Fruit fly (Drosophila melanogaster) whole organism, larva: ENCODE measurements around the gene CG2004.
A peak's percentile ranks its signal among the peaks of the same experiment; 100 is the strongest.

Experiments used
- noc ChIP-seq: fragments of 200-800 bp; sonication (Bioruptor generic); optimal IDR thresholded peaks from 3 replicates; lab custom pipeline; 2019; ENCODE audit warnings: missing biosample characterization, mild to moderate bottlenecking, missing genetic modification characterization, moderate library complexity

CG2004 gene

DNA sequence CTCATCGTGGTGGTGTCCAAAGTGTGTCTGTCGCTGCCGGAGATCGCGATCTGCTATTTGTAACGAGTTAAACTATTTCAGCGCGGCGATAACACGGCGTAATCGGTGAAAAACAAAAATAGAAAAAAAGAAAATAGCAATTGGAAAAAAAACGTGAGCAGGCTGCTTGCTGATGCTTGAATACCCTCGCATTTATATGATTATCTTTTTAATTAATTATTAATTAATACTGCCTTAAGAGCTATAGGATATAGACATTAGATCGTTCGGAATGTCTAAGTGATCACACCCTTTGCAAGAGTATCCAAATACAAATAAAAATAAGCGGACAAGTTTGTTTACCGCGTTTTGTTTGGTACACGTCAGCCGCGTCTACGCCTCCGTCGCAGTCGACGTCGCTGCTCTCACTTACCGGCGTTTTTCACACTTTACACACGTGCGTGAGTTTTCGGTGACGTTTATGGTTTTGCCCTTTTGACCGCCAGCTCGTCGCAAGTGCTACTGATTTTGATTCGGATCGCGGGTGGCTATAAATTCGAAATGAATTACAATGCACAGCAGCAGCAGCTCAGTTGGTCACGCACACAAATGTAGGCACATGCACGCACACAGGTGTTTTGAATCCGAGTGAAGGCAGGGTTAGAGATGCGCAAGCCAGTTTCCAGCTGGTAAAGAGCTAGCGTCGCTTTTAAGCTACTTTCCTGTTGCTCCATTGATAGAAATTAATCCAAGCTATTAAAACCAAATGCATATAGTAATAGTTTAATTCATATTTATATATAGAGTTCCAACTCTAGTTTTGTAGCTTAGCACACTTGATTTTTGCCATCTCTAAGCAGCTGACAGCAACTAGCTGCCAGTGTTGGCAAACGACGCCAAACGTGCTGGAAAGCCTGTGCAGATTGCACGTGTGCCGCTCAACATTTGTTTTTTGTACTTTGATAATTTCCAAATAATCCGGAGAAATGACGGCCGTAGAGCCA, at the start of gene CG2004, which contains the start of gene CG1785:
TSS of gene CG2004 (minus strand) at position 861 of the 983 bp plus-strand sequence.
TSS of gene CG1785 (plus strand) at position 873 of the 983 bp plus-strand sequence.
- TF ChIP-seq noc (tag; lab: Kevin White, UChicago), result peak; percentile 89

DNA sequence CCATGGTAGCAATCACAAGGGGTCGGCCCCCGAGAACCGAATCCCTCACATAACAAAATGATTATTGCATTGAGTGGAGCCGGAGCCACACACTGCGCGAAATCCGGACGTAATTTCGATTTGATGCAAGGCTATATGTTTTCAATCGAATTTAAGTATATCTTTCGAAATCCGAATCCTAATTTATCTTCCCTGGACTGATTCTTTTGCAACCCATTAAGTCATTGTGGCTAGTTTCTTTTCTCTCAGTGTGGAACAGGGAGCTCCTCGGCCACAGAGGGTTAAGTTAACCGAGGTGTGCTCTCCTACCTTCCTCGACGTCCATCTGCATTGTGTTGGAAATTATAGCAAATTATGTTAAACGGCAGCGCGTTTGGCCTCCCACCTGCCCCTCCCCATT, 47.5 kb upstream of the CG2004 start:
- TF ChIP-seq noc (tag; lab: Kevin White, UChicago), result no peak

DNA sequence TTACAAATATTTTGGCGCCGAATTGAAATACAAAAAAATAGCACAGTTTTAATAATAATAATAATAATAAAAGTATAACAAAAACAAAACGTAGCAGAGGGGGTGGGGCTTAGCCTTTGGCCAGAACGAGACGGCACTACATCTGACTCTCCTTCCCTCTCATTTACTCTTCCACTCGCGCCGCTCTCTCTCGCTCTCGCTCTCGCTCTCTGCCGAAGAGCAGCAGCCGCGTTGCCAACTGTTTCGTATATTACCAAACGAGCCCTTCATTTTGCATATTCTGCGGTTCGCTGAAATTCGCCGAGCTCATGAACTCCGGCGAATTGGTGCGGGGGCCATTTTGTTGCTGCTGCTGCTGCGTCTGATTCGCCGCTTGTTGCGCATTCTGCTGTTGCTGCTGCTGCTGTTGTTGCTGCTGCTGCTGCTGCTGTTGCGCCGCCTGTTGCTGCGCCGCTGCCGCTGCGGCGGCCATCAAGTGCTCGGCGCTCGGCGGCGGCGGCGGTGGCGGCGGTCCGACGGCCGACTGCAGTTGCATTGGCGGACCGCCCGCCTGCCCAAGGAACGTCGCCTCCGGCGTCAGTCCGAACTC, 43.1 kb upstream of the CG2004 start:
- TF ChIP-seq noc (tag; lab: Kevin White, UChicago), result no peak

DNA sequence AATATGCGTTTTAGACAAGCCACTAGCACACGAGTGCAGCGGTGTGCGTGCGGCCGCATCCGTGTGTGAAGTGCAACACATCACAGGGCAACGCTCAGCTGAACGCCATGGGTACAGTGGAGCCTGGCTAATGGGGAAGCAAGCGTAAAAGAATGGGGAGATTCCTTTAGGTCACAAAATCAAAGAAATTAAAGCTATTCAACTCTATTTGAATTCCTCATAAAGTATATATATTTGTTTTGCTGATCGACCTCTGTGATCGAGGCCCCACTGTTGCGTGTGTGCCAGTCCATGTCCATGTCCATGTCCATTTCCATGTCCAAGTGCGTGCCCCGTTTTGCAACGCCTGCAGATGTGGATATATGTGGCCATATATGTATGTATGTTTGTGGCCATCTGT, 40.6 kb upstream of the CG2004 start:
- TF ChIP-seq noc (tag; lab: Kevin White, UChicago), result no peak

DNA sequence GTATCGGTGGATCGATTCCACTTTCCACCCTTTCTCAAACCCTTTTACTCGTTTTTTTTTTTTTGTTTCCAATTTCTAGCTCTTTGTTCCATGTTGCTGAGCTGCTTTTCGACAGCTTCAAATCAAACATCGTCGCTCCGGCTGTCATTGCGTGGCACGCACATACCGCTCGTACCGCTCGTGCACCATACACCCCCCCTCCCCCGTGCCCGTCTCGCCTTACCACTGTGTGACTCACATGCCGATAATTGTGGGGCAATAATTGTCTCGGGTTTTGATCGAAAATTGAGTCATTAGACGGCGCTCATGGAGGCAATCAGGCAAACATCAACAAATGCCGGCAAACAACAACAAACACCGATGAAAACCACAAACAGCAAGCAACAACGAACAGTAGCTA, 39.0 kb upstream of the CG2004 start:
- TF ChIP-seq noc (tag; lab: Kevin White, UChicago), result no peak

DNA sequence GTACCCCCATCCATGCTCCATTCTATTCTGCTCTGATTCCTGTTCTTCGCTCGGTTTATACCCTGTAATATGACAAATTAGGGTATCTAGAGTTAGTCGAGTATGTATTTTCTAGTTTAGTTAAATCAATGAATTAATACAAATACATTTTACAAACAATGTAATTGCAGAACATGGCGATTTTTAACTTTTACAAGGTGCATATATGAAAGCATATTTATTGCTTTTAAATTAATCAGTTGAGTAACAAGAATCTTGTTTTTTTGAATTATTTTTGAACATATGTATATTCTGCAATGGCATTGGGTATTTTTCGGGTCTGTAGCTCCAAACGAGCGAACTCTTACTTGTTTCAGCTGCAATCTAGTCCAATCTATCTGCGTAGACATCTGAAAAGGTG, 32.9 kb upstream of the CG2004 start:
- no peak for TF ChIP-seq noc (tag; lab: Kevin White, UChicago)

DNA sequence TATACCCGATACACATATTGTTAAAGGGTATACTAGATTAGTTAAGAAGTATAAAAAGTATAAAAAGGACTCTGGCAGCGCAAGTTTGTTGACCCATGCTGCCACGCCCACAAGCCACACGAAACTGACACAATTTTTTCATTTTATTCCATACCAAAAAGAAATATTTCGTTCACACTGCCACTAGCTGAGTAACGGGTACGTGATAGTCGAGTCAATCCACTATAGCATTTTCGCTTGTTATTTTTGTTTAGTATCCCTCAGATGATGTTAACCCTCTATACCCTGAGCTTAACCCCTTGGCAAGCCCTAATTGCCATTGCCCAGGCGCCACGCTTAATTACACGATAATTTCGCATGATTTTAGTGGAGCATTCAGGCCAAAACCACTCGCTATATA, 32.2 kb upstream of the CG2004 start:
- TF ChIP-seq noc (tag; lab: Kevin White, UChicago), result no peak

DNA sequence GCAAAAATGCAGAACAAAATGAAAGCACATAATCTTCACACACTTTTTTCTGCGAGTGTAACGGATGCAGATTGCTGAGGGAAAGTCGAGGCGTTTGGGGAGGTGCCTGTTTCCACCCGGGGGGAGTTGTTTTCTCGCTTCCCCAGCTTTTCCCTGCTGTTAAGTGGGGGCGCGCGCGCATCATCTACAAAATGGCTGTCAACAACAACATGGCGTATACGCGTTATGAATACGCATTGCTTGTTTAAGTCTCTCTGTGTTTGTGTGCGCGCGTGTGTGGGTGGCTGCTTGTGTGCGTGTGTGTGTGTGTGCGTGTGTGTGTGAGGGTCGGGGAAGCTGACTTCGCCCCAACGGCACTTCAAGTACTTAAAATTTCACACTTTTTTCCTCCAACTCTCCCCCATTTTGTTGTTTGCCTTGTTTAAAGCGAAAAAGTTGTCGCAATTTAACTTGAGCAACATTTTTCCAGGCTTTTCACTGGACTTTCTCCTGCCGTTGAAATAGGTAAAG, 28.8 kb upstream of the CG2004 start:
- no peak for TF ChIP-seq noc (tag; lab: Kevin White, UChicago)

DNA sequence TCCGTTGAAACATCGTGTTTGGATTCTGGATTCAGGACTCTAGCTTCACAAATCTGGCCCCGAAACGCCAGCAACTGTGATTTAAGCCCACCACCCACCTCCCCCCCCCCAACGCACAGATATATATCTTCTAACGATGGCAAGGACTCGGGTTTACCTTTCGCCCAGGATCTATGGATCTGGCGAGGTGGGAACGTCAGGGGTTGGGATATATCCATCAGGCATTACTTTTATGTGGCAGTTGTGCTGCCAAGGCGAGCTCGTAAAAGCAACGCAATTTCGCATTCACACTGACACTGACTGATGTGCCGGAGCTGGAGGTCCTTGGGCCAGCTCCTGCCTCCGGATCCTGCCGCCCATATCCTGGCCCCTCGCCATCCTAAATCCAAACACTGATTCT, 17.7 kb upstream of the CG2004 start:
- TF ChIP-seq noc (tag; lab: Kevin White, UChicago), result no peak

DNA sequence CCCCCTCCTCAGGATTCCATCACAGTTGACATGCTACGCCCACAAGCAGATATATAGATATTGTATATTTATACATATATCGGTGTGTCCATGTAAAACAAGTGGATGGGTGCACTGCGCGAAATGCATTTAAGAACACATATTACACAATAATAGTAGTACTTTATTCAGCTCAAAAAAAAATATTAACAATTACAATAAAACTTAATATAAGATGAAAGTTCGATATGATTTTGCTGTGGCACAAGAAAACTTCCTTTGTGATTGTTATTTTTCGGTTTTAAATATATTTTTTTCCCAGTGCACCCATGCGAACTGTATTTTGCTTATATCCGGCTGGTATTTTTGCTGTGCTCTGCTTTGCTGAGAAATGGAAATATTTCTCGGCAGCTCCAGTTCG, 16.7 kb upstream of the CG2004 start:
- TF ChIP-seq noc (tag; lab: Kevin White, UChicago), result no peak

DNA sequence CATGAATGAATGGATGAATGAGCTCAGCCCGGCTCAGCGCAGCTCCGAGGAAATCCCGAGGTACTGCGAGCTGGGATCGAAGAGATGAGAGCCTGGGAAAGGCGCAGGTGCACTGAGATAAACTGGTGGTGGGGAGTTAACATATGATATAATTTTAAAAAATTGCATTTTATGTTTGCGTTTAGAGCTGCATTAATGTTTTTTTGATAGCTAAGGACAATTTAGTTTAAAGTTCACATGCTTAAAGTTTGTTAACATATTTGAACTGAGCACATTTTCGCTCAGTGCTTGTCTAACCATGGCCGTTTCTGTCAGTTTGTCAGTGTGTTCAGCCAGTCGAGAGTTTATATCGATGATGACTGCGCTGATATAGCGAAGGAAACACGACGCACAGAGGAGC, 15.6 kb upstream of the CG2004 start:
- no peak for TF ChIP-seq noc (tag; lab: Kevin White, UChicago)

DNA sequence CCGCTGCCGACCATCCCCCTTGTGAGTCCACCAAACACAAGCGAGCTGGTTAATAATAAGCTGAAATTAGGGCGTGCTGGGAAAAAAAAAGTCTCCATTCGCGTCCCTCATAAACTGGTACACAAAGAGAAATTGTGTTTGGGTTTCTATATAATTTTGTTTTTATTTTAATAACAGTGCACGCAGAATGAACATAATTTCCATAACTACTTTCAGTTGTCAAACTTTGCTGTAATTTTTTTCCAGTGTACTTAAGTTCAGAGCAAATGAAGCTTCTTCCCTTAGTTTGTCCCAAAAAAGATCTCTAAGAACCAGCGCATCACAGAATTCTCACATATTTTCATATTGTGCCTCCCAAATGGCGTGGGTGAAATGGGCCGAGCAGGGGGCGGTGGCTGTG, 13.3 kb upstream of the CG2004 start:
- TF ChIP-seq noc (tag; lab: Kevin White, UChicago), result no peak

DNA sequence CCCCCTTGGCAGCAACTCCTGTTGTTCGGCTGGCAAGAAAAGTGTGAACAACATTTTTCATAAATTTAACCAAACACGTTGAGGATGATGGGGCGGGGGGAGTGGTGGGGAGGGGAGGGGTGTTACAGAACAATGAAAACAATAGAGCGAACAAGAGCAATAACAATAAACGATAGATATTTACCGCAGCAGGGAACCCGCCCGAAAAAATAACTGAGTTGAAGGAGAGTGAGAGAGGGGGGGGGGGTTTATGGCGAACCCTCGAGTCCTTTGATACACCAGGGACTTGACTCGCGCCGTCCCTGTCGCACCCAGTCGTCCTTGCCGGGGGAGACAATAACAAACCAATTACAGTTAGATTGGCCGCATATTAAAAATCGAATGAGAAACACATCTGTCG, 12.1 kb upstream of the CG2004 start:
- no peak for TF ChIP-seq noc (tag; lab: Kevin White, UChicago)

DNA sequence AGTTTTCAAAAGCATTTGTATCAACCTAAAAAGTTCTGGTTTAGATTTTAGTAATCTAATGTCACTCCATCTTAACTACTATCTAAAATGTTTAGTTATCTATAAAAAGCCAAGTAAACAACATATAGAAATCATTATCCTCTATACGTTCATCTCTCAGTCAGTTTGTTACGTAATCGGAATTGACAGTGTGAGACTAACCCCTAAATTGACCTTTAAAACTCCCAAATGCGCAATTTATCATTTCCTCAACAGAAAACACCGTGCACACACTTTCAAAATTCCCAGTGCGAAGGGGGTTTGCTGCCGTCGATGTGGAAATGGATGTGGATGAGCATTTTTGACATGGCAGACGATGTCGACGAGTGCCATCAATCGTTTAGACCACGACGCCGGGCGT, 10.5 kb upstream of the CG2004 start:
- TF ChIP-seq noc (tag; lab: Kevin White, UChicago), result no peak

DNA sequence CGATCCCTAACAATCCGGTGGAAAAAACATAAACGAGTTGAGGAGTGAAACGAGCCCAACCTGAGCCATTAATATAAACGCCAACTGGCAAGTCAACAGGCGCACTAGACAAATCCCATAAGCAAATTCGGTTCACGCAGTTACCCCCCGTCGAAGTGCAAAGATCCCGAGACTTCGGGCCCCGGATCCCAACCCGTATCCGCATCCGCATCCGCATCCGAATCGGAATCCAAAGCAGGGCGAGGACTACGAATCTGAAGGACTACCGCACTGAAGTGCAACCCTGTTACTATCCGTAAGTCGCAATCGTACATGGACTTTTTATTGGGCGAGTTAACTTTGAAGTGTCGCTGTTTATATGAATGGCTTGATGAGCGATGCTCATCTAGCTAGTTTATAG, 10.1 kb upstream of the CG2004 start:
- TF ChIP-seq noc (tag; lab: Kevin White, UChicago), result no peak

DNA sequence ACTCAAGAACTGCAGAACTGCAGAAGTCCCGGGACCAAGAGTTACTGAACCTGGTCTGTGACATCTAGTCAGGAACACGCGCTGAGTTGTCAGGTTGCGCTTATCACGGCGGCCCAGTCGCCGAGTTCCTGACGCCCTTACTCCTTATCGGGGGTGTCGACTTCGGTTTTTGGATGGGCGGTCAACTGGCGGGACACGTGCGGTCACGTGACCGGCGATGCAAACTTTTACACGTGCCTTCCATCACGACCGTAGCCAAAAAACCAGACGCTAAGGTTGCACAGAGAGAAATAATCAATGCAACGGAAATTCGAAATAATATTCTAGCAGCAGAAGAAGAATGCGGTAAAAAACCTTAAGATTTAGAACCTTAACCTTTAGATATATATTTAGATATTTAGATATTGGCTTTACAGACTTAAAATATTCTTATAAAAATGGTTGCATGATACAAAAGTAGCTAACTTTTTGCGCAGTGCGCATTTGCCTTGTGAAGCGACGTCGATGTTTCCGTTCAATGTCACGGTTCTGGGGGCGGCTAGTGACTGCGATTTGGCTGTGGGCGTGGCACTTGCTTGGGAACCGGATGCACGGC, 8.8 kb upstream of the CG2004 start:
- no peak for TF ChIP-seq noc (tag; lab: Kevin White, UChicago)
